Worm (Caenorhabditis elegans): ENCODE data around the gene ZK632.12.

- no peak for TF ChIP-seq ama-1 (optimal IDR thresholded peaks at IDR 0.05)
- TF ChIP-seq hpl-2 (GFP tag; optimal IDR thresholded peaks at IDR 0.05): no peak
- TF ChIP-seq nhr-28 (tag; optimal IDR thresholded peaks at IDR 0.05): no peak
- TF ChIP-seq jun-1 (tag; optimal IDR thresholded peaks at IDR 0.05): no peak
Observed at ce11 chrIII:9871032-9871431, 40.4 kb downstream of the ZK632.12 start, which contains the start of gene ZK757.1.

Measured in whole organism, L1 larva.